Worm (Caenorhabditis elegans): Measurements from ENCODE around the gene ugt-60.

- TF ChIP-seq mdl-1 (tag; optimal IDR thresholded peaks at IDR 0.05) (no peak), unc-39 (tag; optimal IDR thresholded peaks at IDR 0.05) (no peak)
These were observed 16.4 kb downstream of the ugt-60 start for ce11 chrIII:9662266-9662959.
